Fruit fly (Drosophila melanogaster) whole organism, embryonic: ENCODE results near the gene CG32483.

ENCODE experiments used
- B-H2 ChIP-seq: fragments of 200-800 bp; sonication (Bioruptor generic); optimal IDR thresholded peaks from 2 replicates; lab custom pipeline; 2018; ENCODE audit warnings: missing biosample characterization, mild to moderate bottlenecking, missing genetic modification characterization
- Dll ChIP-seq: fragments of 200-800 bp; sonication (Bioruptor generic); IDR thresholded peaks from 4 replicates; pipeline ENCODE4 v1.3.6; 2022; ENCODE audit warnings: missing biosample characterization, missing genetic modification characterization; ENCODE audit not compliant: partially characterized antibody
- Jarid2 ChIP-seq: fragments of 200-800 bp; sonication (Bioruptor generic); optimal IDR thresholded peaks from 3 replicates; lab custom pipeline; 2017; ENCODE audit warnings: mild to moderate bottlenecking, missing biosample characterization, missing genetic modification reagents, missing genetic modification characterization
- Usf ChIP-seq: fragments of 200-800 bp; sonication (Bioruptor generic); optimal IDR thresholded peaks from 2 replicates; lab custom pipeline; 2017; ENCODE audit warnings: missing genotype, missing biosample characterization, missing genetic modification characterization
- danr ChIP-seq: fragments of 200-800 bp; sonication (Bioruptor generic); IDR thresholded peaks from 2 replicates; pipeline ENCODE4 v1.3.6; 2022; ENCODE audit warnings: missing biosample characterization, missing genetic modification characterization
- sqz ChIP-seq: fragments of 200-800 bp; sonication (Bioruptor generic); optimal IDR thresholded peaks from 3 replicates; lab custom pipeline; 2018; ENCODE audit warnings: missing biosample characterization, mild to moderate bottlenecking, missing genetic modification characterization

DNA sequence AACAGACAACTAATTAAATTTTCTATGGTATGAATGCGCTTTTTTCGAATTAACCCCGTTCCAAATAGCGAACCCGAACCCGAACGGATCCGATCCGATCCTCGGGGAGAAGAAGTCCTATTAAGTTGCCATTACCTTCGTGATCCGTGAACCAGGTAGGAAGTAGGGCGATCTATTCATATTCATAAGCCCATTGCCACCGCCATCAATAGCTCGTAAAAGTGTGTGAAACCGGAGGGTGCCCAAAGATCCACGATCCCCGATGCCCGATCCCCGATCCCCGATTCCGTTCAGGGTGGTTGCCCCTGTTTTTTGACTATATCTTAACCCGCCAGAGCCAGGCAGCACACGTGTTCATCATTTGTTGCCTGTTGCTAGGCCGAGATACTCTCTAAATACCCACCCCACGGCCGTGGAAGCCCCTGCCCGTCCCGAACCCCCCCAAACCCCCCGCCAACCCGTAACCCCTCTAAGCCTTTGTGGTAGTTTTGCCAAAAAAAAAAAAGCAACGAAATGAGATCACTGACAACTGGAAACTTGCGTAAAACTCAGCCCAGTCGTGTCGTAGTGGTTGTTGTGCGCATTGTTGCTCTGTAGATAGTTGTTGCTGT, 44.4 kb downstream of the CG32483 start:
- peak; percentile 39 for TF ChIP-seq sqz (GFP tag; lab: Kevin White, UChicago)
- TF ChIP-seq Dll (GFP tag; lab: Robert Waterston, UW), result no peak
- TF ChIP-seq B-H2 (GFP tag; lab: Kevin White, UChicago), result no peak
- no peak for TF ChIP-seq danr
- TF ChIP-seq Jarid2 (GFP tag; lab: Kevin White, UChicago), result no peak
- no peak for TF ChIP-seq Usf (GFP tag; lab: Kevin White, UChicago)
